Fruit fly (Drosophila melanogaster) whole organism, prepupa: Measurements from ENCODE around the gene pigeon.

Source experiments
- Blimp-1 ChIP-seq: fragments of 200-800 bp; sonication (Bioruptor generic); optimal IDR thresholded peaks from 3 replicates; lab custom pipeline; 2017; ENCODE audit warnings: missing biosample characterization, missing genetic modification characterization, mild to moderate bottlenecking, moderate library complexity, missing genetic modification reagents
- CG10631 ChIP-seq: fragments of 200-800 bp; sonication (Bioruptor generic); optimal IDR thresholded peaks from 2 replicates; lab custom pipeline; 2016; ENCODE audit warnings: missing biosample characterization, missing genetic modification characterization
- CG10669 ChIP-seq: fragments of 200-800 bp; sonication (Bioruptor generic); optimal IDR thresholded peaks from 3 replicates; lab custom pipeline; 2018; ENCODE audit warnings: missing biosample characterization, mild to moderate bottlenecking, missing genetic modification characterization, moderate library complexity
- CG11294 ChIP-seq: fragments of 200-800 bp; sonication (Bioruptor generic); IDR thresholded peaks from 2 replicates; pipeline ENCODE4 v1.3.6; 2022; ENCODE audit warnings: missing biosample characterization, missing genetic modification characterization
- CG11902 ChIP-seq: fragments of 200-800 bp; sonication (Bioruptor generic); optimal IDR thresholded peaks from 3 replicates; lab custom pipeline; 2016; ENCODE audit warnings: missing biosample characterization, missing genetic modification characterization
- CG15336 ChIP-seq: fragments of 200-800 bp; sonication (Bioruptor generic); IDR thresholded peaks from 2 replicates; pipeline ENCODE4 v1.3.6; 2022; ENCODE audit warnings: missing biosample characterization, missing genetic modification characterization
- CG1621 ChIP-seq: fragments of 200-800 bp; sonication (Bioruptor generic); optimal IDR thresholded peaks from 3 replicates; lab custom pipeline; 2018; ENCODE audit warnings: missing biosample characterization, mild to moderate bottlenecking, missing genetic modification characterization
- CG3032 ChIP-seq: fragments of 200-800 bp; optimal IDR thresholded peaks from 2 replicates; lab custom pipeline; 2019; ENCODE audit warnings: missing biosample characterization, mild to moderate bottlenecking, missing genetic modification characterization, moderate library complexity
- CG31627 ChIP-seq: fragments of 200-800 bp; sonication (Bioruptor generic); optimal IDR thresholded peaks from 3 replicates; lab custom pipeline; 2016; ENCODE audit warnings: missing biosample characterization, missing genetic modification characterization
- CG32006 ChIP-seq: fragments of 200-800 bp; sonication (Bioruptor generic); optimal IDR thresholded peaks from 3 replicates; lab custom pipeline; 2017; ENCODE audit warnings: missing biosample characterization, mild to moderate bottlenecking, missing genetic modification characterization
- CG34406 ChIP-seq: fragments of 200-800 bp; sonication (Bioruptor generic); optimal IDR thresholded peaks from 3 replicates; lab custom pipeline; 2016; ENCODE audit warnings: missing biosample characterization, missing genetic modification characterization
- CG6276 ChIP-seq: fragments of 200-800 bp; sonication (Bioruptor generic); optimal IDR thresholded peaks from 2 replicates; lab custom pipeline; 2017; ENCODE audit warnings: missing biosample characterization, mild to moderate bottlenecking, missing genetic modification characterization
- CG6792 ChIP-seq: fragments of 200-800 bp; sonication (Bioruptor generic); optimal IDR thresholded peaks from 3 replicates; lab custom pipeline; 2016; ENCODE audit warnings: missing biosample characterization, missing genetic modification characterization
- CG6808 ChIP-seq: fragments of 200-800 bp; sonication (Bioruptor generic); optimal IDR thresholded peaks from 3 replicates; lab custom pipeline; 2017; ENCODE audit warnings: missing biosample characterization, missing genetic modification characterization, mild to moderate bottlenecking, moderate library complexity, missing genetic modification reagents
- CG6854 ChIP-seq: fragments of 200-800 bp; sonication (Bioruptor generic); optimal IDR thresholded peaks from 2 replicates; lab custom pipeline; 2017; ENCODE audit warnings: missing biosample characterization, mild to moderate bottlenecking, missing genetic modification characterization
- CG7368 ChIP-seq: fragments of 200-800 bp; sonication (Bioruptor generic); optimal IDR thresholded peaks from 3 replicates; lab custom pipeline; 2016; ENCODE audit warnings: missing biosample characterization, missing genetic modification characterization
- CG8119 ChIP-seq: fragments of 200-800 bp; sonication (Bioruptor generic); IDR thresholded peaks from 3 replicates; pipeline ENCODE4 v1.3.6; 2022; ENCODE audit warnings: missing biosample characterization, missing genetic modification characterization
- CG8319 ChIP-seq: fragments of 200-800 bp; sonication (Bioruptor generic); optimal IDR thresholded peaks from 3 replicates; lab custom pipeline; 2016; ENCODE audit warnings: missing biosample characterization, missing genetic modification characterization
- CG8632 ChIP-seq: fragments of 200-800 bp; sonication (Bioruptor generic); optimal IDR thresholded peaks from 3 replicates; lab custom pipeline; 2016; ENCODE audit warnings: missing biosample characterization, missing genetic modification characterization
- CG9139 ChIP-seq: fragments of 200-800 bp; sonication (Bioruptor generic); optimal IDR thresholded peaks from 3 replicates; lab custom pipeline; 2017; ENCODE audit warnings: missing biosample characterization, mild to moderate bottlenecking, missing genetic modification characterization
- Eip78C ChIP-seq: fragments of 200-800 bp; sonication (Bioruptor generic); peaks from one replicate; lab custom pipeline; 2016; ENCODE audit warnings: missing biosample characterization, missing genetic modification characterization
- Eip93F ChIP-seq: fragments of 200-800 bp; sonication (Bioruptor generic); optimal IDR thresholded peaks from 2 replicates; lab custom pipeline; 2016; ENCODE audit warnings: missing biosample characterization, mild to moderate bottlenecking, missing genetic modification characterization
- Gug ChIP-seq: fragments of 200-800 bp; sonication (Bioruptor generic); IDR thresholded peaks from 2 replicates; pipeline ENCODE4 v1.3.6; 2022; ENCODE audit warnings: missing biosample characterization, missing genetic modification characterization
- Hr38 ChIP-seq: sonication (Bioruptor generic); optimal IDR thresholded peaks from 2 replicates; lab custom pipeline; 2016; ENCODE audit warnings: missing biosample characterization, missing genetic modification characterization
- Hr39 ChIP-seq: fragments of 200-800 bp; sonication (Bioruptor generic); optimal IDR thresholded peaks from 2 replicates; lab custom pipeline; 2016; ENCODE audit warnings: missing biosample characterization, missing genetic modification characterization
- Hr4 ChIP-seq: fragments of 200-800 bp; sonication (Bioruptor generic); optimal IDR thresholded peaks from 3 replicates; lab custom pipeline; 2016; ENCODE audit warnings: missing biosample characterization, missing genetic modification characterization
- Lpt ChIP-seq: fragments of 200-800 bp; sonication (Bioruptor generic); optimal IDR thresholded peaks from 3 replicates; lab custom pipeline; 2016; ENCODE audit warnings: missing biosample characterization, missing genetic modification characterization
- OdsH ChIP-seq: fragments of 200-800 bp; sonication (Bioruptor generic); optimal IDR thresholded peaks from 3 replicates; lab custom pipeline; 2016; ENCODE audit warnings: missing biosample characterization, missing genetic modification characterization
- Sox102F ChIP-seq: fragments of 200-800 bp; sonication (Bioruptor generic); optimal IDR thresholded peaks from 2 replicates; lab custom pipeline; 2016; ENCODE audit warnings: missing biosample characterization, mild to moderate bottlenecking, missing genetic modification characterization
- Sox14 ChIP-seq: fragments of 200-800 bp; sonication (Bioruptor generic); optimal IDR thresholded peaks from 3 replicates; lab custom pipeline; 2016; ENCODE audit warnings: missing biosample characterization, missing genetic modification characterization
- Sox15 ChIP-seq: fragments of 200-800 bp; sonication (Bioruptor generic); optimal IDR thresholded peaks from 3 replicates; lab custom pipeline; 2016; ENCODE audit warnings: missing biosample characterization, missing genetic modification characterization
- achi ChIP-seq: fragments of 200-800 bp; sonication (Bioruptor generic); optimal IDR thresholded peaks from 3 replicates; lab custom pipeline; 2016; ENCODE audit warnings: missing biosample characterization, missing genetic modification characterization
- cyc ChIP-seq: fragments of 200-800 bp; sonication (Bioruptor generic); optimal IDR thresholded peaks from 3 replicates; lab custom pipeline; 2016; ENCODE audit warnings: missing biosample characterization, missing genetic modification characterization
- dac ChIP-seq: fragments of 200-800 bp; sonication (Bioruptor generic); optimal IDR thresholded peaks from 2 replicates; lab custom pipeline; 2017; ENCODE audit warnings: missing biosample characterization, mild to moderate bottlenecking, missing genetic modification characterization
- eg ChIP-seq: fragments of 200-800 bp; sonication (Bioruptor generic); IDR thresholded peaks from 3 replicates; pipeline ENCODE4 v1.3.6; 2022; ENCODE audit warnings: missing biosample characterization, missing genetic modification characterization
- esn ChIP-seq: fragments of 200-800 bp; sonication (Bioruptor generic); optimal IDR thresholded peaks from 2 replicates; lab custom pipeline; 2016; ENCODE audit warnings: missing biosample characterization, mild to moderate bottlenecking, missing genetic modification characterization, moderate library complexity
- fd59A ChIP-seq: fragments of 200-800 bp; sonication (Bioruptor generic); optimal IDR thresholded peaks from 2 replicates; lab custom pipeline; 2017; ENCODE audit warnings: missing biosample characterization, mild to moderate bottlenecking, missing genetic modification characterization, missing genetic modification reagents
- fd85E ChIP-seq: fragments of 200-800 bp; sonication (Bioruptor generic); optimal IDR thresholded peaks from 3 replicates; lab custom pipeline; 2016; ENCODE audit warnings: missing biosample characterization, missing genetic modification characterization
- fkh ChIP-seq: fragments of 200-800 bp; sonication (Bioruptor generic); optimal IDR thresholded peaks from 3 replicates; lab custom pipeline; 2017; ENCODE audit warnings: missing biosample characterization, mild to moderate bottlenecking, missing genetic modification characterization, moderate library complexity
- lz ChIP-seq: fragments of 200-800 bp; sonication (Bioruptor generic); optimal IDR thresholded peaks from 3 replicates; lab custom pipeline; 2016; ENCODE audit warnings: missing biosample characterization, missing genetic modification characterization
- pdm3 ChIP-seq: fragments of 200-800 bp; sonication (Bioruptor generic); optimal IDR thresholded peaks from 3 replicates; lab custom pipeline; 2016; ENCODE audit warnings: missing biosample characterization, missing genetic modification characterization
- salr ChIP-seq, 2 experiments: fragments of 200-800 bp; sonication (Bioruptor generic); optimal IDR thresholded peaks; 3 replicates each; lab custom pipeline; 2016 to 2018; ENCODE audit warnings: missing biosample characterization in 2 of 2, missing genetic modification characterization in 2 of 2, mild to moderate bottlenecking in 1 of 2
- ss ChIP-seq, 2 experiments: fragments of 200-800 bp; sonication (Bioruptor generic); optimal IDR thresholded peaks; 2 replicates in 1 of 2; 3 replicates in 1 of 2; lab custom pipeline; 2017 to 2018; ENCODE audit warnings: mild to moderate bottlenecking in 2 of 2, missing biosample characterization in 2 of 2, missing genetic modification characterization in 2 of 2, moderate library complexity in 1 of 2
- vri ChIP-seq: fragments of 200-800 bp; sonication (Bioruptor generic); optimal IDR thresholded peaks from 3 replicates; lab custom pipeline; 2016; ENCODE audit warnings: missing biosample characterization, mild to moderate bottlenecking, missing genetic modification characterization

Gene pigeon

dm6 chr2L:19158679-19159551 lies 26.9 kb upstream of the pigeon start (continued):
- TF ChIP-seq fkh (GFP tag; lab: Kevin White, UChicago) (peak; percentile 72), CG8632 (GFP tag; lab: Kevin White, UChicago) (peak; percentile 56), lz (GFP tag; lab: Kevin White, UChicago) (peak; percentile 72), Sox102F (GFP tag; lab: Kevin White, UChicago) (peak; percentile 70), fd85E (GFP tag; lab: Kevin White, UChicago) (no peak), CG31627 (GFP tag; lab: Kevin White, UChicago) (peak; percentile 69), CG7368 (peak; percentile 37), CG15336 (GFP tag; lab: Robert Waterston, UW) (peak; percentile 48), Gug (GFP tag; lab: Robert Waterston, UW) (peak; percentile 45), Eip93F (GFP tag; lab: Kevin White, UChicago) (peak; percentile 63)

DNA sequence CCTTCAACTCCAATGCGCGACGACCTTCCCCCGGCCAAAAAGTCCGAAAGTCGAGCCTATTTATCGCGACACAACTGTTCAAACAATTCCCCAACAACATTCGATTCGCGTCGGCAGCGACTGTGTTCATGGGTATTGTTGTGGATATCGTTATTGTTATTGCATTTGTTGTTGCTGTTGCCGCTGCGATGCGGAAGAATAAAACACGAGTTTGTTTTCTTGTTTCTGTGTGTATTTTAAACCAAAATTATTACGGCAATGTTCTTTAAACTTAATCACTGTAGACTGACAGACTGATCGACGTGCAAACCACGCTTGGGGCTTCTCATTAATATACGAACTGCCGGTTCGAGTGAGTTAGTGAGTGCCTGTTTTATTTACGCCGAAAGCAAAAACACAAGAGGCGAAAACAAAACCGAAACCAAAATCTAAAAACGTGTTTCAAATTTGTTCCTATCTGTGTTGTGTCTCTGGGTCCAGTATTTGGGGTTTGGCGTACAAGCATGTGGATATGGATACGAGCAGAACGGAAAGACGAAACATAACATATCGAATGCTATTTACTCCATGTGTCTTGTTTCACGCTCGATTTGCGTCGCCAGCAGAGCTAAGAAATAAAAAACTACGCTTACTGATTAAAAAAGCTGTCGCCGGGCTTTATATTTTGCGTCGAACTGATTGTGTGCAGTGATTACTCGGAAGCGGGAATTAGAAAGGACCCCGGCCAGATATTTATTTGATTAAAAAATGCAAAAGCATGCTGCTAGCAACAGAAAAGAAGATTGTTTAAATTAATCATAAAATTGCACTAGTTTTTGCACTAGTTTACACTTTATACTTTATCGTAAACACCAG lies 26.1 kb upstream of the pigeon start:
- TF ChIP-seq Hr39 (GFP tag; lab: Kevin White, UChicago) (peak; percentile 32), CG11294 (GFP tag; lab: Robert Waterston, UW) (no peak), CG15336 (GFP tag; lab: Robert Waterston, UW) (no peak), Eip78C (GFP tag; lab: Kevin White, UChicago) (peak; percentile 33), vri (GFP tag; lab: Kevin White, UChicago) (peak; percentile 45), fd85E (GFP tag; lab: Kevin White, UChicago) (no peak), Hr38 (GFP tag; lab: Kevin White, UChicago) (no peak), CG6854 (no peak), CG6276 (GFP tag; lab: Kevin White, UChicago) (no peak), Sox102F (GFP tag; lab: Kevin White, UChicago) (no peak), eg (GFP tag; lab: Robert Waterston, UW) (0 out of 3 replicates have a peak, but pooled peaks have one; percentile 5), CG6792 (no peak), Hr4 (GFP tag; lab: Kevin White, UChicago) (peak; percentile 16), esn (GFP tag; lab: Kevin White, UChicago) (peak; percentile 2), CG3032 (no peak), Lpt (no peak), Sox14 (GFP tag; lab: Kevin White, UChicago) (no peak), CG10669 (GFP tag; lab: Kevin White, UChicago) (no peak), CG10631 (GFP tag; lab: Kevin White, UChicago) (no peak), CG31627 (GFP tag; lab: Kevin White, UChicago) (no peak), CG1621 (tag; lab: Kevin White, UChicago) (no peak), Eip93F (GFP tag; lab: Kevin White, UChicago) (no peak), dac (GFP tag; lab: Kevin White, UChicago) (no peak), pdm3 (no peak), CG8119 (GFP tag; lab: Robert Waterston, UW) (no peak), OdsH (GFP tag; lab: Kevin White, UChicago) (no peak), CG7368 (no peak), CG9139 (GFP tag; lab: Kevin White, UChicago) (no peak), cyc (GFP tag; lab: Kevin White, UChicago) (no peak), CG11902 (GFP tag; lab: Kevin White, UChicago) (no peak), Sox15 (GFP tag; lab: Kevin White, UChicago) (no peak), fkh (GFP tag; lab: Kevin White, UChicago) (peak; percentile 25), Blimp-1 (GFP tag; lab: Kevin White, UChicago) (no peak), lz (GFP tag; lab: Kevin White, UChicago) (peak; percentile 23), CG34406 (GFP tag; lab: Kevin White, UChicago) (no peak), achi (GFP tag; lab: Kevin White, UChicago) (no peak), CG32006 (GFP tag; lab: Kevin White, UChicago) (peak; percentile 35), CG8319 (no peak), CG6808 (no peak), fd59A (GFP tag; lab: Kevin White, UChicago) (no peak), salr (GFP tag; optimal IDR thresholded peaks at IDR 0.05; lab: Kevin White, UChicago) (peak in 1 of 2 experiments; percentile 25), Gug (GFP tag; lab: Robert Waterston, UW) (no peak), ss (GFP tag; optimal IDR thresholded peaks at IDR 0.05; lab: Kevin White, UChicago) (no peak)
